Worm (Caenorhabditis elegans): ENCODE data around the gene M110.10.

DNA sequence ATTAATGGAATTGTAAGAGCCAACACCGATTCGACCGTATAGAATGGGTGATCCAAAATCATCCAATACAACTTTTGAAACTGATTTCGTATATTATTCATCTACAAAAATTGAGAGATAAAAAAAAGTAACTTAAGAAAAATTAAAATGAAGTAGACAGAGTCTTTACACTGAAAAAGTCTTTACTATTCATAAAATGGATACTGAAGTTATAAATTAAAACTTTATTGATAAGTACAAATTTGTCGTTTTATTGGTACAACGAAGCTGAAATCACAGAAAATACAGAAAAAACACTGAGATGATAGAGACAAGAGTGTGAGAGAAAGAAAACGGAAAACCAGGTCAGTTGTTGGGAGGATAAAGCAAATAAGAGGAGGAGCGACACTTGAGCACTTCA lies at the start of gene M110.10:
- TF ChIP-seq ref-2 (tag; optimal IDR thresholded peaks at IDR 0.05) (no peak), unc-3 (GFP tag; conservative IDR thresholded peaks at IDR 0.05) (no peak), unc-3 (tag; optimal IDR thresholded peaks at IDR 0.05) (no peak), ceh-9 (tag; optimal IDR thresholded peaks at IDR 0.05) (no peak), nhr-11 (tag; optimal IDR thresholded peaks at IDR 0.05) (no peak), pag-3 (tag; optimal IDR thresholded peaks at IDR 0.05; ENCODE audit: borderline replicate concordance) (no peak), unc-86 (tag; optimal IDR thresholded peaks at IDR 0.05) (no peak), nhr-232 (tag; optimal IDR thresholded peaks at IDR 0.05) (no peak), pqm-1 (tag; optimal IDR thresholded peaks at IDR 0.05) (no peak), ceh-18 (tag; optimal IDR thresholded peaks at IDR 0.05) (no peak), unc-55 (GFP tag; optimal IDR thresholded peaks at IDR 0.05) (no peak), eyg-1 (tag; optimal IDR thresholded peaks at IDR 0.05) (no peak), ceh-6 (GFP tag; optimal IDR thresholded peaks at IDR 0.05) (no peak)

All from whole organism, late embryonic.